Worm (Caenorhabditis elegans): Measurements from ENCODE around the gene nhr-99.

DNA sequence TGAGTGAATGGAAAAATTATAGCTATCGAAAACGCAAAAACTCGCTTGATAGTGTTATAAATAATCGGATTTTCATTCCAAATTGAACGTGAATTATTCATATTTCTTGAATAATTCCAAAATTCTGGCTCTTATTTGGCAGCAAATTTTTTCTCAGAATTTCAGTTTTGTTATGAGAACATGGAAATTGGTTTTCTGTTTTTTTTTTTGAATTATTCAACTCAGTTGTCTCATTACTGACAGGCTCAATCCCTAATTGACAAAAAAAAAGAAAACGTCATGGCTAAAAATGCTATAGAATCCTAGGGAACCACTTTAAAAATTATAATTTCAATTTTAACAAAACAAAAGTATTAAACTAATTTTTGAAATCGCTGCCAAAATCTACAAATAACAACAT lies 25.4 kb upstream of the nhr-99 start, which contains the start of gene srh-35:
- TF ChIP-seq lin-13 (GFP tag; optimal IDR thresholded peaks at IDR 0.05) (no peak), ceh-88 (GFP tag; IDR thresholded peaks at IDR 0.05) (no peak), ztf-4 (tag; optimal IDR thresholded peaks at IDR 0.05) (no peak), sptf-1 (tag; optimal IDR thresholded peaks at IDR 0.05) (no peak), lir-3 (tag; optimal IDR thresholded peaks at IDR 0.05; ENCODE audit: poor library complexity) (no peak), snpc-4 (tag; optimal IDR thresholded peaks at IDR 0.05) (no peak)

Data from whole organism, L1 larva.